Fruit fly (Drosophila melanogaster): ENCODE results near the gene Egfrap.

The Egfrap gene

dm6 chr3L:5907077-5907476, 43.4 kb downstream of the Egfrap start, which contains the start of gene CG13288:
Gene CG13288, plus strand, starts transcription at chr3L:5907381.
- no peak for TF ChIP-seq Hr4 (GFP tag; optimal IDR thresholded peaks at IDR 0.05)
- no peak for TF ChIP-seq dsx (GFP tag; optimal IDR thresholded peaks at IDR 0.05; ENCODE audit: poor library complexity, severe bottlenecking)
- TF ChIP-seq CG7368 (GFP tag; optimal IDR thresholded peaks at IDR 0.05), result no peak
- TF ChIP-seq CG6854 (GFP tag; optimal IDR thresholded peaks at IDR 0.05), result no peak
- no peak for TF ChIP-seq CG8632 (GFP tag; optimal IDR thresholded peaks at IDR 0.05)
- TF ChIP-seq CG8319 (GFP tag; optimal IDR thresholded peaks at IDR 0.05), result no peak
- no peak for TF ChIP-seq Ets96B (tag; optimal IDR thresholded peaks at IDR 0.05)
- no peak for TF ChIP-seq achi (GFP tag; optimal IDR thresholded peaks at IDR 0.05)
- TF ChIP-seq salr (GFP tag; optimal IDR thresholded peaks at IDR 0.05), result no peak
- no peak for TF ChIP-seq CG10669 (GFP tag; optimal IDR thresholded peaks at IDR 0.05)
- TF ChIP-seq Eip93F (GFP tag; optimal IDR thresholded peaks at IDR 0.05), result no peak
- no peak for TF ChIP-seq ss (GFP tag; optimal IDR thresholded peaks at IDR 0.05)
- TF ChIP-seq Hr39 (GFP tag; optimal IDR thresholded peaks at IDR 0.05), result no peak
- TF ChIP-seq CG9139 (GFP tag; optimal IDR thresholded peaks at IDR 0.05), result no peak
- no peak for TF ChIP-seq CG1621 (tag; optimal IDR thresholded peaks at IDR 0.05)
- no peak for TF ChIP-seq Sox102F (GFP tag; optimal IDR thresholded peaks at IDR 0.05)
- TF ChIP-seq lz (GFP tag; optimal IDR thresholded peaks at IDR 0.05), result no peak
- no peak for TF ChIP-seq CG3032 (tag; optimal IDR thresholded peaks at IDR 0.05)

dm6 chr3L:5906599-5906998, 43.9 kb downstream of the Egfrap start, which contains the start of gene CG10486:
Gene CG10486, minus strand, starts transcription at chr3L:5906699.
- TF ChIP-seq CG8119 (GFP tag; IDR thresholded peaks at IDR 0.05), result no peak
- no peak for TF ChIP-seq CG6854 (GFP tag; optimal IDR thresholded peaks at IDR 0.05)
- TF ChIP-seq CG10669 (GFP tag; optimal IDR thresholded peaks at IDR 0.05), result no peak
- no peak for TF ChIP-seq CG15336 (GFP tag; IDR thresholded peaks at IDR 0.05)
- TF ChIP-seq CG6163 (GFP tag; IDR thresholded peaks at IDR 0.05), result no peak
- no peak for TF ChIP-seq CG11294 (GFP tag; IDR thresholded peaks at IDR 0.05)
- no peak for TF ChIP-seq Ets96B (tag; optimal IDR thresholded peaks at IDR 0.05)
- no peak for TF ChIP-seq Sox14 (GFP tag; optimal IDR thresholded peaks at IDR 0.05)
- no peak for TF ChIP-seq lz (GFP tag; optimal IDR thresholded peaks at IDR 0.05)
- TF ChIP-seq Eip78C (GFP tag), result no peak
- TF ChIP-seq CG11762 (GFP tag; optimal IDR thresholded peaks at IDR 0.05; ENCODE audit: insufficient read depth), result no peak
- TF ChIP-seq CG6276 (GFP tag; optimal IDR thresholded peaks at IDR 0.05), result no peak
- TF ChIP-seq spab (GFP tag; optimal IDR thresholded peaks at IDR 0.05), result no peak
- TF ChIP-seq Sox102F (GFP tag; optimal IDR thresholded peaks at IDR 0.05), result no peak
- no peak for TF ChIP-seq ss (GFP tag; optimal IDR thresholded peaks at IDR 0.05)
- TF ChIP-seq Sox15 (GFP tag; optimal IDR thresholded peaks at IDR 0.05), result no peak

- TF ChIP-seq CG6276 (GFP tag; optimal IDR thresholded peaks at IDR 0.05) (no peak), lz (GFP tag; optimal IDR thresholded peaks at IDR 0.05) (no peak), dsx (GFP tag; optimal IDR thresholded peaks at IDR 0.05; ENCODE audit: poor library complexity, severe bottlenecking) (no peak), CG11762 (GFP tag; optimal IDR thresholded peaks at IDR 0.05; ENCODE audit: insufficient read depth) (no peak), CG3919 (GFP tag; optimal IDR thresholded peaks at IDR 0.05) (no peak), salr (GFP tag; optimal IDR thresholded peaks at IDR 0.05) (no peak), Ets21C (GFP tag; optimal IDR thresholded peaks at IDR 0.05) (no peak), CG15336 (GFP tag; IDR thresholded peaks at IDR 0.05) (no peak), CG4318 (GFP tag; optimal IDR thresholded peaks at IDR 0.05) (no peak), achi (GFP tag; optimal IDR thresholded peaks at IDR 0.05) (no peak), CG3032 (tag; optimal IDR thresholded peaks at IDR 0.05) (no peak), Eip75B (GFP tag; optimal IDR thresholded peaks at IDR 0.05) (no peak), Eip93F (GFP tag; optimal IDR thresholded peaks at IDR 0.05) (no peak), CG32006 (GFP tag; optimal IDR thresholded peaks at IDR 0.05) (no peak), CG7368 (GFP tag; optimal IDR thresholded peaks at IDR 0.05) (no peak)
Observed at dm6 chr3L:5903955-5904354, 46.5 kb downstream of the Egfrap start, which contains the start of gene CG32413. Gene CG32413, minus strand, starts transcription at chr3L:5904055.

dm6 chr3L:5902189-5902765, 48.2 kb downstream of the Egfrap start, which contains the start of gene QC:
Gene QC, minus strand, starts transcription at chr3L:5902456.
- TF ChIP-seq CG1621 (tag; optimal IDR thresholded peaks at IDR 0.05) (peak; percentile 54), achi (GFP tag; optimal IDR thresholded peaks at IDR 0.05) (no peak), CG15336 (GFP tag; IDR thresholded peaks at IDR 0.05) (peak; percentile 15; the same call in 1 of the 2 replicates), Eip78C (GFP tag) (peak; percentile 58), Blimp-1 (GFP tag; optimal IDR thresholded peaks at IDR 0.05) (no peak)

All from whole organism, prepupa.